Fruit fly (Drosophila melanogaster) whole organism, embryonic: Measurements from ENCODE around the gene CG10581.

Experiments used
- Abd-B ChIP-seq: fragments of 200-800 bp; sonication (Bioruptor generic); optimal IDR thresholded peaks from 2 replicates; lab custom pipeline; 2018; ENCODE audit warnings: missing biosample characterization, mild to moderate bottlenecking, missing genetic modification characterization, moderate library complexity
- Atf3 ChIP-seq: fragments of 200-800 bp; sonication (Bioruptor generic); optimal IDR thresholded peaks from 3 replicates; lab custom pipeline; 2016; ENCODE audit warnings: missing biosample characterization, missing genetic modification characterization
- BtbVII ChIP-seq: fragments of 200-800 bp; sonication (Bioruptor generic); optimal IDR thresholded peaks from 3 replicates; lab custom pipeline; 2017; ENCODE audit warnings: missing biosample characterization, mild to moderate bottlenecking, missing genetic modification characterization
- CG10274 ChIP-seq: fragments of 200-800 bp; sonication (Bioruptor generic); optimal IDR thresholded peaks from 3 replicates; lab custom pipeline; 2017; ENCODE audit warnings: missing biosample characterization, mild to moderate bottlenecking, missing genetic modification characterization
- CG10979 ChIP-seq: fragments of 200-800 bp; sonication (Bioruptor generic); optimal IDR thresholded peaks from 2 replicates; lab custom pipeline; 2018; ENCODE audit warnings: missing biosample characterization, mild to moderate bottlenecking, missing genetic modification characterization, moderate library complexity
- CG12391 ChIP-seq: fragments of 200-800 bp; sonication (Bioruptor generic); optimal IDR thresholded peaks from 3 replicates; lab custom pipeline; 2018; ENCODE audit warnings: missing biosample characterization, mild to moderate bottlenecking, missing genetic modification characterization, moderate library complexity
- CG13894 ChIP-seq: fragments of 200-800 bp; sonication (Bioruptor generic); optimal IDR thresholded peaks from 3 replicates; lab custom pipeline; 2018; ENCODE audit warnings: missing biosample characterization, mild to moderate bottlenecking, missing genetic modification characterization, moderate library complexity
- CG14014 ChIP-seq: fragments of 200-800 bp; sonication (Bioruptor generic); IDR thresholded peaks from 2 replicates; pipeline ENCODE4 v1.3.6; 2022; ENCODE audit warnings: missing biosample characterization, missing genetic modification characterization
- CG14710 ChIP-seq: fragments of 200-800 bp; sonication (Bioruptor generic); optimal IDR thresholded peaks from 3 replicates; lab custom pipeline; 2019; ENCODE audit warnings: missing biosample characterization, mild to moderate bottlenecking, missing genetic modification characterization, moderate library complexity
- CG15073 ChIP-seq: fragments of 200-800 bp; sonication (Bioruptor generic); optimal IDR thresholded peaks from 2 replicates; lab custom pipeline; 2016; ENCODE audit warnings: missing biosample characterization, missing genetic modification characterization
- CG1602 ChIP-seq: fragments of 200-800 bp; sonication (Bioruptor generic); optimal IDR thresholded peaks from 3 replicates; lab custom pipeline; 2016; ENCODE audit warnings: missing biosample characterization, missing genetic modification characterization
- CG17186 ChIP-seq: fragments of 200-800 bp; sonication (Bioruptor generic); optimal IDR thresholded peaks from 3 replicates; lab custom pipeline; 2017; ENCODE audit warnings: missing biosample characterization, missing genetic modification reagents, missing genetic modification characterization
- CG18262 ChIP-seq: fragments of 200-800 bp; optimal IDR thresholded peaks from 3 replicates; lab custom pipeline; 2019; ENCODE audit warnings: missing biosample characterization, mild to moderate bottlenecking, missing genetic modification characterization, moderate library complexity
- CG43689 ChIP-seq: fragments of 200-800 bp; sonication (Bioruptor generic); IDR thresholded peaks from 2 replicates; pipeline ENCODE4 v1.3.6; 2022; ENCODE audit warnings: missing biosample characterization, missing genetic modification characterization
- CG4404 ChIP-seq: fragments of 200-800 bp; sonication (Bioruptor generic); IDR thresholded peaks from 2 replicates; pipeline ENCODE4 v1.3.6; 2022; ENCODE audit warnings: missing biosample characterization, missing genetic modification characterization
- CG4730 ChIP-seq: fragments of 200-800 bp; sonication (Bioruptor generic); IDR thresholded peaks from 2 replicates; pipeline ENCODE4 v1.3.6; 2022; ENCODE audit warnings: missing biosample characterization, missing genetic modification characterization
- CG6175 ChIP-seq: fragments of 200-800 bp; sonication (Bioruptor generic); IDR thresholded peaks from 3 replicates; pipeline ENCODE4 v1.3.6; 2022; ENCODE audit warnings: missing biosample characterization, missing genetic modification characterization
- CG6765 ChIP-seq: fragments of 200-800 bp; sonication (Bioruptor generic); optimal IDR thresholded peaks from 3 replicates; lab custom pipeline; 2017; ENCODE audit warnings: missing biosample characterization, mild to moderate bottlenecking, missing genetic modification characterization
- CG8089 ChIP-seq: fragments of 200-800 bp; sonication (Bioruptor generic); optimal IDR thresholded peaks from 3 replicates; lab custom pipeline; 2016; ENCODE audit warnings: missing biosample characterization, missing genetic modification characterization
- CG8944 ChIP-seq: fragments of 200-800 bp; sonication (Bioruptor generic); optimal IDR thresholded peaks from 3 replicates; lab custom pipeline; 2016; ENCODE audit warnings: missing biosample characterization, missing genetic modification characterization
- D19A ChIP-seq: fragments of 200-800 bp; optimal IDR thresholded peaks from 3 replicates; lab custom pipeline; 2019; ENCODE audit warnings: missing biosample characterization, mild to moderate bottlenecking, missing genetic modification characterization, moderate library complexity
- Dbx ChIP-seq: fragments of 200-800 bp; sonication (Bioruptor generic); IDR thresholded peaks from 3 replicates; pipeline ENCODE4 v1.3.6; 2022; ENCODE audit warnings: missing biosample characterization, missing genetic modification characterization
- Drgx ChIP-seq: fragments of 200-800 bp; sonication (Bioruptor generic); IDR thresholded peaks from 2 replicates; pipeline ENCODE4 v1.3.6; 2022; ENCODE audit warnings: missing biosample characterization, missing genetic modification characterization
- HLHmδ ChIP-seq: fragments of 200-800 bp; sonication (Bioruptor generic); optimal IDR thresholded peaks from 2 replicates; lab custom pipeline; 2018; ENCODE audit warnings: missing biosample characterization, mild to moderate bottlenecking, missing genetic modification characterization, moderate library complexity
- Myb ChIP-seq: fragments of 200-800 bp; sonication (Bioruptor generic); optimal IDR thresholded peaks from 2 replicates; lab custom pipeline; 2016; ENCODE audit warnings: missing biosample characterization, missing genetic modification characterization
- Side ChIP-seq: fragments of 200-800 bp; sonication (Bioruptor generic); optimal IDR thresholded peaks from 2 replicates; lab custom pipeline; 2016; ENCODE audit warnings: missing biosample characterization, missing genetic modification characterization
- Sox100B ChIP-seq: fragments of 200-800 bp; sonication (Bioruptor generic); optimal IDR thresholded peaks from 3 replicates; lab custom pipeline; 2018; ENCODE audit warnings: missing biosample characterization, mild to moderate bottlenecking, missing genetic modification characterization
- Spps ChIP-seq: fragments of 200-800 bp; sonication (Bioruptor generic); optimal IDR thresholded peaks from 2 replicates; lab custom pipeline; 2018; ENCODE audit warnings: missing biosample characterization, mild to moderate bottlenecking, missing genetic modification characterization
- Usf ChIP-seq: fragments of 200-800 bp; sonication (Bioruptor generic); optimal IDR thresholded peaks from 2 replicates; lab custom pipeline; 2017; ENCODE audit warnings: missing genotype, missing biosample characterization, missing genetic modification characterization
- Xrp1 ChIP-seq: fragments of 200-800 bp; sonication (Bioruptor generic); IDR thresholded peaks from 2 replicates; pipeline ENCODE4 v1.3.6; 2022; ENCODE audit warnings: missing biosample characterization, missing genetic modification characterization
- abd-A ChIP-seq: fragments of 200-800 bp; sonication (Bioruptor generic); optimal IDR thresholded peaks from 3 replicates; lab custom pipeline; 2019; ENCODE audit warnings: missing biosample characterization, mild to moderate bottlenecking, missing genetic modification characterization, moderate library complexity
- ac ChIP-seq: fragments of 200-800 bp; sonication (Bioruptor generic); optimal IDR thresholded peaks from 3 replicates; lab custom pipeline; 2017; ENCODE audit warnings: missing biosample characterization, mild to moderate bottlenecking, missing genetic modification characterization
- ap ChIP-seq: fragments of 200-800 bp; sonication (Bioruptor generic); IDR thresholded peaks from 2 replicates; pipeline ENCODE4 v1.3.6; 2022; ENCODE audit warnings: missing biosample characterization, missing genetic modification characterization
- az2 ChIP-seq: fragments of 200-800 bp; sonication (Bioruptor generic); optimal IDR thresholded peaks from 3 replicates; lab custom pipeline; 2016; ENCODE audit warnings: missing biosample characterization, missing genetic modification characterization
- bigmax ChIP-seq: fragments of 200-800 bp; sonication (Bioruptor generic); optimal IDR thresholded peaks from 2 replicates; lab custom pipeline; 2018; ENCODE audit warnings: missing biosample characterization, mild to moderate bottlenecking, missing genetic modification characterization
- br ChIP-seq: fragments of >200 bp; optimal IDR thresholded peaks from 2 replicates; lab custom pipeline; 2017
- bsh ChIP-seq, 2 experiments: fragments of 200-800 bp; sonication (Bioruptor generic); optimal IDR thresholded peaks; 2 replicates each; lab custom pipeline; 2017 to 2018; ENCODE audit warnings: mild to moderate bottlenecking in 2 of 2, missing biosample characterization in 2 of 2, missing genetic modification characterization in 2 of 2, moderate library complexity in 1 of 2
- chif ChIP-seq, 2 experiments: fragments of 200-800 bp; sonication (Bioruptor generic); optimal IDR thresholded peaks; 3 replicates each; lab custom pipeline; 2016; ENCODE audit warnings: missing biosample characterization in 2 of 2, missing genetic modification characterization in 2 of 2
- crc ChIP-seq: fragments of 200-800 bp; sonication (Bioruptor generic); optimal IDR thresholded peaks from 2 replicates; lab custom pipeline; 2016; ENCODE audit warnings: missing biosample characterization, missing genetic modification characterization
- fd96Cb ChIP-seq: fragments of 200-800 bp; sonication (Bioruptor generic); optimal IDR thresholded peaks from 2 replicates; lab custom pipeline; 2018; ENCODE audit warnings: missing biosample characterization, mild to moderate bottlenecking, missing genetic modification characterization, moderate library complexity
- gem ChIP-seq: fragments of 200-800 bp; sonication (Bioruptor generic); optimal IDR thresholded peaks from 2 replicates; lab custom pipeline; 2019; ENCODE audit warnings: missing biosample characterization, mild to moderate bottlenecking, missing genetic modification characterization, moderate library complexity
- lbe ChIP-seq: fragments of 200-800 bp; sonication (Bioruptor generic); optimal IDR thresholded peaks from 2 replicates; lab custom pipeline; 2016; ENCODE audit warnings: missing biosample characterization, mild to moderate bottlenecking, missing genetic modification characterization
- lov ChIP-seq, 2 experiments: fragments of 200-800 bp in 1 of 2; fragments of >200 bp in 1 of 2; sonication (Bioruptor generic) in 1 of 2; IDR thresholded peaks in 1 of 2; optimal IDR thresholded peaks in 1 of 2; 2 replicates in 1 of 2; 3 replicates in 1 of 2; pipeline versions ENCODE4 v1.3.6 to Lab custom; 2017 to 2022; ENCODE audit warnings: missing biosample characterization in 1 of 2, missing genetic modification characterization in 1 of 2
- maf-S ChIP-seq: fragments of 200-800 bp; sonication (Bioruptor generic); optimal IDR thresholded peaks from 2 replicates; lab custom pipeline; 2016; ENCODE audit warnings: missing biosample characterization, missing genetic modification characterization
- oc ChIP-seq: fragments of 200-800 bp; sonication (Bioruptor generic); optimal IDR thresholded peaks from 2 replicates; lab custom pipeline; 2018; ENCODE audit warnings: missing biosample characterization, mild to moderate bottlenecking, missing genetic modification characterization, moderate library complexity
- peb ChIP-seq: fragments of 200-800 bp; sonication (Bioruptor generic); IDR thresholded peaks from 2 replicates; pipeline ENCODE4 v1.3.6; 2022; ENCODE audit warnings: missing biosample characterization, missing genetic modification characterization
- sd ChIP-seq: fragments of 200-800 bp; sonication (Bioruptor generic); optimal IDR thresholded peaks from 3 replicates; lab custom pipeline; 2018; ENCODE audit warnings: missing biosample characterization, mild to moderate bottlenecking, missing genetic modification characterization, moderate library complexity
- sens ChIP-seq: fragments of 200-800 bp; sonication (Bioruptor generic); peaks from one replicate; lab custom pipeline; 2016; ENCODE audit warnings: missing biosample characterization, missing genetic modification characterization
- sr ChIP-seq: fragments of 200-800 bp; sonication (Bioruptor generic); IDR thresholded peaks from 3 replicates; pipeline ENCODE4 v1.3.6; 2022; ENCODE audit warnings: missing biosample characterization, missing genetic modification characterization
- vvl ChIP-seq: fragments of 200-800 bp; sonication (Bioruptor generic); IDR thresholded peaks from 2 replicates; pipeline ENCODE4 v1.3.6; 2022; ENCODE audit warnings: missing biosample characterization, missing genetic modification characterization

CG10581 gene

dm6 chr3L:21046107-21046708, 12.2 kb upstream of the CG10581 start (continued):
- TF ChIP-seq CG14014 (GFP tag; lab: Robert Waterston, UW) (no peak), D19A (tag; lab: Kevin White, UChicago) (no peak), oc (tag; lab: Kevin White, UChicago) (no peak), lbe (GFP tag; lab: Kevin White, UChicago) (no peak), maf-S (no peak), sr (no peak), Abd-B (GFP tag; lab: Kevin White, UChicago) (no peak), Dbx (GFP tag; lab: Robert Waterston, UW) (no peak), CG43689 (GFP tag; lab: Robert Waterston, UW) (no peak; the same call in 1 of the 2 replicates), Drgx (GFP tag; lab: Robert Waterston, UW) (peak; percentile 39; the same call in 1 of the 2 replicates), Usf (GFP tag; lab: Kevin White, UChicago) (no peak), gem (tag; lab: Kevin White, UChicago) (peak; percentile 43), CG6765 (GFP tag; lab: Kevin White, UChicago) (no peak), peb (no peak), bigmax (no peak), crc (GFP tag; lab: Kevin White, UChicago) (no peak), ap (GFP tag; lab: Robert Waterston, UW) (no peak), HLHmδ (GFP tag; lab: Kevin White, UChicago) (no peak), Side (GFP tag; lab: Kevin White, UChicago) (no peak), sens (GFP tag; lab: Kevin White, UChicago) (peak; percentile 85), CG14710 (tag; lab: Kevin White, UChicago) (peak; percentile 7), CG17186 (GFP tag; lab: Kevin White, UChicago) (no peak), CG6175 (no peak), ac (no peak), CG15073 (GFP tag; lab: Kevin White, UChicago) (no peak), Atf3 (GFP tag; lab: Kevin White, UChicago) (no peak), Myb (GFP tag; lab: Kevin White, UChicago) (no peak), Spps (tag; lab: Kevin White, UChicago) (no peak), fd96Cb (peak; percentile 8), vvl (GFP tag; lab: Robert Waterston, UW) (0 out of 2 replicates have a peak, but pooled peaks have one; percentile 24), CG8089 (GFP tag; lab: Kevin White, UChicago) (no peak), CG18262 (peak; percentile 34), abd-A (tag; lab: Kevin White, UChicago) (no peak), CG12391 (tag; lab: Kevin White, UChicago) (peak; percentile 11), CG10274 (GFP tag; lab: Kevin White, UChicago) (no peak), CG4404 (GFP tag; lab: Robert Waterston, UW) (no peak), Xrp1 (GFP tag; lab: Robert Waterston, UW) (peak; percentile 26; the same call in 1 of the 2 replicates), az2 (GFP tag; lab: Kevin White, UChicago) (peak; percentile 7), lov (optimal IDR thresholded peaks at IDR 0.05; lab: Kevin White, UChicago) (no peak), lov (GFP tag; IDR thresholded peaks at IDR 0.05; lab: Robert Waterston, UW) (0 out of 3 replicates have a peak, but pooled peaks have one; percentile 65), sd (no peak), br (lab: Kevin White, UChicago) (no peak), CG10979 (tag; lab: Kevin White, UChicago) (peak; percentile 28), BtbVII (GFP tag; lab: Kevin White, UChicago) (no peak), bsh (GFP tag; optimal IDR thresholded peaks at IDR 0.05; lab: Kevin White, UChicago) (peak in 1 of 2 experiments; percentile 56), chif (GFP tag; optimal IDR thresholded peaks at IDR 0.05; lab: Kevin White, UChicago) (peak in 1 of 2 experiments; percentile 17), Sox100B (GFP tag; lab: Kevin White, UChicago) (no peak), CG4730 (no peak), CG13894 (tag; lab: Kevin White, UChicago) (no peak), CG8944 (GFP tag; lab: Kevin White, UChicago) (no peak), CG1602 (GFP tag; lab: Kevin White, UChicago) (no peak)
